Worm (Caenorhabditis elegans) whole organism, L1 larva: ENCODE data around the gene jkk-1.

ENCODE experiments used
- F16B12.6 ChIP-seq: fragments of 150-350 bp; optimal IDR thresholded peaks from 2 replicates; lab custom pipeline; 2014; ENCODE audit warnings: missing biosample characterization, missing genetic modification characterization
- aha-1 ChIP-seq: fragments of 150-350 bp; optimal IDR thresholded peaks from 2 replicates; lab custom pipeline; 2014; ENCODE audit warnings: missing biosample characterization, missing genetic modification characterization
- aly-2 ChIP-seq: fragments of 150-350 bp; optimal IDR thresholded peaks from 2 replicates; lab custom pipeline; 2014; ENCODE audit warnings: missing biosample characterization, missing genetic modification characterization
- ceh-63 ChIP-seq: fragments of 200-800 bp; sonication (Bioruptor generic); optimal IDR thresholded peaks from 2 replicates; lab custom pipeline; 2018; ENCODE audit warnings: mild to moderate bottlenecking, missing genetic modification characterization, missing compliant biosample characterization
- ceh-8 ChIP-seq: fragments of 200-800 bp; sonication (Bioruptor generic); optimal IDR thresholded peaks from 2 replicates; lab custom pipeline; 2018; ENCODE audit warnings: mild to moderate bottlenecking, missing genetic modification characterization, moderate library complexity, missing compliant biosample characterization
- ceh-82 ChIP-seq, 3 experiments: fragments of 150-350 bp in 1 of 3; sonication (generic microtip) in 2 of 3; optimal IDR thresholded peaks; 2 replicates each; lab custom pipeline; 2014 to 2017; ENCODE audit warnings: missing biosample characterization in 3 of 3, missing genetic modification characterization in 3 of 3
- efl-1 ChIP-seq, 4 experiments: fragments of 150-350 bp; optimal IDR thresholded peaks in 3 of 4; peaks in 1 of 4; 1 replicate in 1 of 4; 2 replicates in 3 of 4; lab custom pipeline; 2014; ENCODE audit warnings: missing biosample characterization in 2 of 4, missing genetic modification characterization in 2 of 4, missing genetic modification reagents in 2 of 4
- efl-3 ChIP-seq: fragments of 200-800 bp; sonication (Bioruptor generic); optimal IDR thresholded peaks from 2 replicates; lab custom pipeline; 2018; ENCODE audit warnings: mild to moderate bottlenecking, missing genetic modification characterization, missing compliant biosample characterization
- egl-13 ChIP-seq: sonication (generic microtip); optimal IDR thresholded peaks from 2 replicates; lab custom pipeline; 2016; ENCODE audit warnings: missing genotype, missing genetic modification reagents, missing genetic modification characterization, missing compliant biosample characterization
- elt-2 ChIP-seq: sonication (generic microtip); optimal IDR thresholded peaks from 2 replicates; lab custom pipeline; 2016; ENCODE audit warnings: missing genetic modification characterization, mild to moderate bottlenecking, inconsistent platforms, missing compliant biosample characterization, missing genetic modification reagents
- elt-3 ChIP-seq, 6 experiments: fragments of 150-350 bp in 1 of 6; sonication (generic microtip); optimal IDR thresholded peaks; 2 replicates each; lab custom pipeline; 2017 to 2018; ENCODE audit warnings: missing biosample characterization in 6 of 6, missing genetic modification characterization in 6 of 6, inconsistent platforms in 1 of 6
- ets-5 ChIP-seq: fragments of 200-800 bp; sonication (Bioruptor generic); IDR thresholded peaks from 2 replicates; pipeline ENCODE4 v1.3.6; 2022; ENCODE audit warnings: missing genetic modification characterization, missing compliant biosample characterization
- fkh-10 ChIP-seq: sonication (generic microtip); optimal IDR thresholded peaks from 2 replicates; lab custom pipeline; 2017; ENCODE audit warnings: missing biosample characterization, missing genetic modification reagents, missing genetic modification characterization
- fkh-8 ChIP-seq: sonication (generic microtip); optimal IDR thresholded peaks from 2 replicates; lab custom pipeline; 2016; ENCODE audit warnings: mild to moderate bottlenecking, missing genetic modification characterization, missing compliant biosample characterization
- grh-1 ChIP-seq: fragments of 200-800 bp; sonication (Bioruptor generic); IDR thresholded peaks from 2 replicates; pipeline ENCODE4 v1.3.6; 2022; ENCODE audit warnings: missing genetic modification reagents, missing genetic modification characterization, missing compliant biosample characterization
- hlh-17 ChIP-seq: fragments of 200-800 bp; sonication (Bioruptor generic); optimal IDR thresholded peaks from 2 replicates; lab custom pipeline; 2018; ENCODE audit warnings: missing genetic modification characterization, mild to moderate bottlenecking, missing compliant biosample characterization, moderate library complexity, borderline replicate concordance
- irx-1 ChIP-seq: sonication (generic microtip); optimal IDR thresholded peaks from 2 replicates; lab custom pipeline; 2016; ENCODE audit warnings: missing genetic modification characterization, missing compliant biosample characterization
- isw-1 ChIP-seq: fragments of 200-800 bp; sonication (Bioruptor generic); IDR thresholded peaks from 2 replicates; pipeline ENCODE4 v1.3.6; 2022; ENCODE audit warnings: missing genetic modification characterization, missing compliant biosample characterization
- jun-1 ChIP-seq: fragments of 150-350 bp; optimal IDR thresholded peaks from 2 replicates; lab custom pipeline; 2014; ENCODE audit warnings: missing biosample characterization, missing genetic modification reagents, missing genetic modification characterization
- lin-13 ChIP-seq: fragments of 150-350 bp; optimal IDR thresholded peaks from 2 replicates; lab custom pipeline; 2014; ENCODE audit warnings: missing biosample characterization, missing genetic modification reagents, missing genetic modification characterization
- lin-14 ChIP-seq: fragments of 200-800 bp; sonication (Bioruptor generic); optimal IDR thresholded peaks from 2 replicates; lab custom pipeline; 2018; ENCODE audit warnings: mild to moderate bottlenecking, missing genetic modification characterization, moderate library complexity, missing compliant biosample characterization
- lin-35 ChIP-seq, 2 experiments: fragments of 150-350 bp; optimal IDR thresholded peaks; 2 replicates each; lab custom pipeline; 2014; ENCODE audit warnings: missing biosample characterization in 2 of 2, missing genetic modification characterization in 2 of 2, missing genetic modification reagents in 2 of 2
- lin-39 ChIP-seq: fragments of 150-350 bp; optimal IDR thresholded peaks from 2 replicates; lab custom pipeline; 2014; ENCODE audit warnings: missing biosample characterization, missing genetic modification reagents, missing genetic modification characterization
- mab-9 ChIP-seq: fragments of 200-800 bp; sonication (Bioruptor generic); IDR thresholded peaks from 2 replicates; pipeline ENCODE4 v1.3.6; 2022; ENCODE audit warnings: missing genetic modification reagents, missing genetic modification characterization, missing compliant biosample characterization
- mef-2 ChIP-seq: fragments of 150-350 bp; optimal IDR thresholded peaks from 2 replicates; lab custom pipeline; 2014; ENCODE audit warnings: missing biosample characterization, missing genetic modification characterization
- mep-1 ChIP-seq: fragments of 150-350 bp; optimal IDR thresholded peaks from 2 replicates; lab custom pipeline; 2014; ENCODE audit warnings: missing biosample characterization, missing genetic modification characterization
- nhr-20 ChIP-seq: sonication (generic microtip); optimal IDR thresholded peaks from 2 replicates; lab custom pipeline; 2016; ENCODE audit warnings: mild to moderate bottlenecking, missing genetic modification characterization, missing compliant biosample characterization
- nhr-237 ChIP-seq: fragments of 150-350 bp; optimal IDR thresholded peaks from 2 replicates; lab custom pipeline; 2014; ENCODE audit warnings: missing biosample characterization, missing genetic modification characterization
- nhr-28 ChIP-seq: fragments of 150-350 bp; optimal IDR thresholded peaks from 2 replicates; lab custom pipeline; 2014; ENCODE audit warnings: missing biosample characterization, missing genetic modification characterization
- nhr-47 ChIP-seq: sonication (generic microtip); optimal IDR thresholded peaks from 2 replicates; lab custom pipeline; 2016; ENCODE audit warnings: mild to moderate bottlenecking, missing genetic modification characterization, moderate library complexity, missing compliant biosample characterization
- nhr-71 ChIP-seq: sonication (generic microtip); optimal IDR thresholded peaks from 2 replicates; lab custom pipeline; 2016; ENCODE audit warnings: mild to moderate bottlenecking, missing genetic modification characterization, moderate library complexity, missing compliant biosample characterization
- nhr-77 ChIP-seq: fragments of 150-350 bp; optimal IDR thresholded peaks from 2 replicates; lab custom pipeline; 2014; ENCODE audit warnings: missing biosample characterization, missing genetic modification characterization
- nhr-84 ChIP-seq: sonication (generic microtip); optimal IDR thresholded peaks from 2 replicates; lab custom pipeline; 2017; ENCODE audit warnings: missing biosample characterization, missing genetic modification characterization
- nhr-85 ChIP-seq: sonication (generic microtip); peaks from one replicate; lab custom pipeline; 2016; ENCODE audit warnings: missing genetic modification characterization, inconsistent platforms, missing compliant biosample characterization
- nhr-90 ChIP-seq: sonication (generic microtip); optimal IDR thresholded peaks from 2 replicates; lab custom pipeline; 2016; ENCODE audit warnings: mild to moderate bottlenecking, missing genetic modification characterization, missing compliant biosample characterization; ENCODE audit not compliant: poor library complexity
- pqm-1 ChIP-seq: sonication (generic microtip); optimal IDR thresholded peaks from 3 replicates; lab custom pipeline; 2017; ENCODE audit warnings: missing biosample characterization, missing genetic modification characterization
- snpc-4 ChIP-seq: fragments of 150-350 bp; optimal IDR thresholded peaks from 2 replicates; lab custom pipeline; 2014; ENCODE audit warnings: missing biosample characterization, missing genetic modification characterization
- snu-23 ChIP-seq: sonication (generic microtip); optimal IDR thresholded peaks from 2 replicates; lab custom pipeline; 2016; ENCODE audit warnings: missing genetic modification characterization, missing compliant biosample characterization
- swsn-7 ChIP-seq: sonication (generic microtip); optimal IDR thresholded peaks from 2 replicates; lab custom pipeline; 2016; ENCODE audit warnings: missing genetic modification characterization, missing compliant biosample characterization
- tlp-1 ChIP-seq: fragments of 150-350 bp; optimal IDR thresholded peaks from 2 replicates; lab custom pipeline; 2014; ENCODE audit warnings: missing biosample characterization, missing genetic modification characterization
- unc-130 ChIP-seq: fragments of 150-350 bp; optimal IDR thresholded peaks from 2 replicates; lab custom pipeline; 2017; ENCODE audit warnings: missing biosample characterization, missing genetic modification characterization, inconsistent platforms
- unc-62 ChIP-seq: fragments of 150-350 bp; optimal IDR thresholded peaks from 2 replicates; lab custom pipeline; 2014; ENCODE audit warnings: missing biosample characterization, missing genetic modification reagents, missing genetic modification characterization
- unc-98 ChIP-seq: fragments of 200-800 bp; sonication (Bioruptor generic); IDR thresholded peaks from 2 replicates; pipeline ENCODE4 v1.3.6; 2022; ENCODE audit warnings: missing genetic modification characterization, missing compliant biosample characterization
- vab-15 ChIP-seq: sonication (generic microtip); optimal IDR thresholded peaks from 2 replicates; lab custom pipeline; 2017; ENCODE audit warnings: missing genotype, mild to moderate bottlenecking, missing genetic modification characterization, missing compliant biosample characterization
- ztf-4 ChIP-seq: fragments of 150-350 bp; optimal IDR thresholded peaks from 2 replicates; lab custom pipeline; 2014; ENCODE audit warnings: missing biosample characterization, missing genetic modification characterization

The jkk-1 gene

DNA sequence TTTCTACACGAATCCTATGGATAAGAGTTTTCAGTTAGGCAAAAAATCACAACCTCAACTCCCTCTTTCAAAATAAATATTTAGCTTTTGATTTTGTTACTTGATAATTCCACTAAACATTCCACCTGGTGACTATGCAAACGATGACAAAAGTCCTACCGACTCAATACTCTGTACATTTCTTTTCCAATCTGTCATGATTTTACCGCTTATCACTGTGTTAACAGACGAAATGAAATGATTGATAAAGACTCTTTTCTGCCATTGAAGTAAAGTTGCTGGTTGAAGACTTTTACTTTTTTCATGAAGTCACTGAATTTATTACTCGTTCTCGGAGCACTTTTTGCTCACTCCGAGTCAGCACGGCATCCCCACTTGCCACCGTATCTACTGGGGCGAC is 39.0 kb upstream of the jkk-1 start, which contains the start of gene C26B9.5:
Gene C26B9.5, plus strand, starts transcription at position 244 of the 400 bp plus-strand sequence.
- TF ChIP-seq nhr-85 = no peak
- TF ChIP-seq elt-2 (tag; lab: Kevin White, UChicago) = peak; percentile 37
- TF ChIP-seq lin-14 = no peak
- TF ChIP-seq, all 84 proteins: peak for 1

ce11 chrX:5330765-5331164 is 37.5 kb upstream of the jkk-1 start:
- no peak for TF ChIP-seq efl-1 (optimal IDR thresholded peaks at IDR 0.05; lab: Kevin White, UChicago)
- peak in 1 of 2 experiments; percentile 52 for TF ChIP-seq efl-1 (GFP tag; optimal IDR thresholded peaks at IDR 0.05 in 1 of 2; lab: Kevin White, UChicago)
- no peak for TF ChIP-seq nhr-85
- no peak for TF ChIP-seq snu-23 (GFP tag; lab: Kevin White, UChicago)
- no peak for TF ChIP-seq lin-35 (GFP tag; optimal IDR thresholded peaks at IDR 0.05; lab: Kevin White, UChicago)
- TF ChIP-seq jun-1 (tag; lab: Kevin White, UChicago) = no peak
- TF ChIP-seq unc-62 (GFP tag; lab: Kevin White, UChicago) = no peak
- TF ChIP-seq, all 84 proteins: peak for 1

- no peak for TF ChIP-seq aly-2
- no peak for TF ChIP-seq isw-1 (GFP tag; lab: Robert Waterston, UW)
- TF ChIP-seq tlp-1 (tag; lab: Kevin White, UChicago) = no peak
- no peak for TF ChIP-seq unc-130
- no peak for TF ChIP-seq nhr-47 (tag; lab: Kevin White, UChicago)
- TF ChIP-seq nhr-77 (tag; lab: Kevin White, UChicago) = no peak
- no peak for TF ChIP-seq ceh-82 (tag; optimal IDR thresholded peaks at IDR 0.05; lab: Kevin White, UChicago)
- TF ChIP-seq efl-1 (optimal IDR thresholded peaks at IDR 0.05; lab: Kevin White, UChicago) = no peak
- TF ChIP-seq efl-1 (GFP tag; optimal IDR thresholded peaks at IDR 0.05 in 1 of 2; lab: Kevin White, UChicago) = no peak
- TF ChIP-seq mef-2 (tag; lab: Kevin White, UChicago) = no peak
- no peak for TF ChIP-seq mab-9
- TF ChIP-seq nhr-28 = no peak
- TF ChIP-seq grh-1 (GFP tag; lab: Robert Waterston, UW) = no peak
These were observed 32.9 kb upstream of the jkk-1 start, which contains the start of gene C26B9.6 for ce11 chrX:5335368-5335767. Gene C26B9.6 (minus strand): TSS chrX:5335468.

- TF ChIP-seq fkh-10 (peak; percentile 20), unc-98 (GFP tag; lab: Robert Waterston, UW) (no peak), lin-39 (no peak), irx-1 (no peak), hlh-17 (GFP tag; lab: Kevin White, UChicago) (no peak), F16B12.6 (no peak), nhr-237 (tag; lab: Kevin White, UChicago) (no peak), mep-1 (tag; lab: Kevin White, UChicago) (peak; percentile 72), ceh-8 (GFP tag; lab: Kevin White, UChicago) (no peak), nhr-85 (no peak), snpc-4 (tag; lab: Kevin White, UChicago) (peak; percentile 8), ztf-4 (tag; lab: Kevin White, UChicago) (no peak), efl-3 (no peak), elt-3 (tag; optimal IDR thresholded peaks at IDR 0.05; lab: Kevin White, UChicago) (peak in 1 of 6 experiments; percentile 49), ets-5 (GFP tag; lab: Robert Waterston, UW) (no peak), lin-14 (peak; percentile 90), swsn-7 (tag; lab: Kevin White, UChicago) (peak; percentile 61), unc-62 (GFP tag; lab: Kevin White, UChicago) (no peak), nhr-20 (tag; lab: Kevin White, UChicago) (peak; percentile 64), ceh-63 (no peak), vab-15 (no peak), snu-23 (GFP tag; lab: Kevin White, UChicago) (peak; percentile 67), aly-2 (no peak), mab-9 (no peak), aha-1 (tag; lab: Kevin White, UChicago) (no peak), lin-13 (no peak), pqm-1 (tag; lab: Kevin White, UChicago) (no peak), nhr-71 (tag; lab: Kevin White, UChicago) (peak; percentile 74), nhr-28 (no peak), lin-35 (GFP tag; optimal IDR thresholded peaks at IDR 0.05; lab: Kevin White, UChicago) (peak; percentile 25 to 58), nhr-84 (tag; lab: Kevin White, UChicago) (no peak), egl-13 (tag; lab: Kevin White, UChicago) (peak; percentile 12), fkh-8 (peak; percentile 64), unc-130 (no peak), nhr-90 (tag; lab: Kevin White, UChicago) (peak; percentile 45)
These were observed 31.8 kb upstream of the jkk-1 start for ce11 chrX:5336498-5336897.
